Worm (Caenorhabditis elegans) whole organism, mixed stage, embryonic: ENCODE data around the gene D1086.3.
"Not testable (repeated sequence)": the region's sequence is repeated elsewhere in the genome, so short reads cannot be mapped to it uniquely, and the experiment has no call there.

Experiments
- M03D4.4 ChIP-seq: sonication (generic microtip); optimal IDR thresholded peaks from 2 replicates; lab custom pipeline; 2017; ENCODE audit warnings: mild to moderate bottlenecking, missing genetic modification characterization, missing compliant biosample characterization
- bed-3 ChIP-seq: fragments of 200-800 bp; sonication (Bioruptor generic); optimal IDR thresholded peaks from 3 replicates; lab custom pipeline; 2018; ENCODE audit warnings: mild to moderate bottlenecking, missing genetic modification characterization, moderate library complexity, missing compliant biosample characterization
- ceh-39 ChIP-seq: fragments of 150-350 bp; optimal IDR thresholded peaks from 2 replicates; lab custom pipeline; 2014; ENCODE audit warnings: missing biosample characterization, missing genetic modification characterization
- ceh-83 ChIP-seq: fragments of 200-800 bp; sonication (Bioruptor generic); optimal IDR thresholded peaks from 2 replicates; lab custom pipeline; 2018; ENCODE audit warnings: mild to moderate bottlenecking, missing genetic modification characterization, missing compliant biosample characterization
- ces-1 ChIP-seq: fragments of 150-350 bp; optimal IDR thresholded peaks from 2 replicates; lab custom pipeline; 2014; ENCODE audit warnings: missing biosample characterization, missing genetic modification reagents, missing genetic modification characterization
- cnd-1 ChIP-seq: fragments of 200-800 bp; sonication (Bioruptor generic); optimal IDR thresholded peaks from 2 replicates; lab custom pipeline; 2018; ENCODE audit warnings: mild to moderate bottlenecking, missing genetic modification characterization, missing compliant biosample characterization
- drap-1 ChIP-seq: fragments of 200-800 bp; sonication (Bioruptor generic); optimal IDR thresholded peaks from 3 replicates; lab custom pipeline; 2018; ENCODE audit warnings: mild to moderate bottlenecking, missing genetic modification characterization, missing compliant biosample characterization
- flh-1 ChIP-seq: fragments of 200-800 bp; sonication (Bioruptor generic); optimal IDR thresholded peaks from 2 replicates; lab custom pipeline; 2018; ENCODE audit warnings: mild to moderate bottlenecking, missing genetic modification characterization, moderate library complexity, missing compliant biosample characterization
- hlh-1 ChIP-seq: fragments of 150-350 bp; optimal IDR thresholded peaks from 2 replicates; lab custom pipeline; 2014; ENCODE audit warnings: missing biosample characterization, missing genetic modification reagents, missing genetic modification characterization
- lin-13 ChIP-seq: fragments of 150-350 bp; optimal IDR thresholded peaks from 2 replicates; lab custom pipeline; 2014; ENCODE audit warnings: missing biosample characterization, missing genetic modification characterization
- lsy-2 ChIP-seq: fragments of 150-350 bp; optimal IDR thresholded peaks from 2 replicates; lab custom pipeline; 2014; ENCODE audit warnings: missing biosample characterization, missing genetic modification characterization
- mab-5 ChIP-seq: fragments of 150-350 bp; optimal IDR thresholded peaks from 2 replicates; lab custom pipeline; 2014; ENCODE audit warnings: missing biosample characterization, missing genetic modification characterization
- mep-1 ChIP-seq: fragments of 150-350 bp; optimal IDR thresholded peaks from 2 replicates; lab custom pipeline; 2017; ENCODE audit warnings: missing biosample characterization, missing genetic modification reagents, missing genetic modification characterization, inconsistent platforms
- mls-2 ChIP-seq: sonication (generic microtip); optimal IDR thresholded peaks from 2 replicates; lab custom pipeline; 2016; ENCODE audit warnings: mild to moderate bottlenecking, missing genetic modification characterization, moderate library complexity, missing compliant biosample characterization
- nhr-12 ChIP-seq: fragments of 150-350 bp; optimal IDR thresholded peaks from 2 replicates; lab custom pipeline; 2014; ENCODE audit warnings: missing biosample characterization, missing genetic modification characterization
- nhr-2 ChIP-seq: fragments of 150-350 bp; optimal IDR thresholded peaks from 2 replicates; lab custom pipeline; 2014; ENCODE audit warnings: missing biosample characterization, missing genetic modification characterization
- nhr-237 ChIP-seq: fragments of 150-350 bp; optimal IDR thresholded peaks from 2 replicates; lab custom pipeline; 2014; ENCODE audit warnings: missing biosample characterization, missing genetic modification characterization
- nhr-28 ChIP-seq: fragments of 150-350 bp; optimal IDR thresholded peaks from 2 replicates; lab custom pipeline; 2014; ENCODE audit warnings: missing biosample characterization, missing genetic modification characterization
- nhr-76 ChIP-seq: sonication (generic microtip); optimal IDR thresholded peaks from 2 replicates; lab custom pipeline; 2017; ENCODE audit warnings: missing biosample characterization, missing genetic modification characterization
- pha-4 ChIP-seq: fragments of 150-350 bp; optimal IDR thresholded peaks from 2 replicates; lab custom pipeline; 2018; ENCODE audit warnings: missing biosample characterization, missing genetic modification reagents, missing genetic modification characterization
- snpc-4 ChIP-seq: fragments of 150-350 bp; optimal IDR thresholded peaks from 2 replicates; lab custom pipeline; 2014; ENCODE audit warnings: missing biosample characterization, missing genetic modification characterization
- sptf-1 ChIP-seq: sonication (generic microtip); optimal IDR thresholded peaks from 2 replicates; lab custom pipeline; 2017; ENCODE audit warnings: mild to moderate bottlenecking, missing genetic modification characterization, moderate library complexity, missing compliant biosample characterization
- tbx-8 ChIP-seq: fragments of 200-800 bp; sonication (Bioruptor generic); optimal IDR thresholded peaks from 2 replicates; lab custom pipeline; 2018; ENCODE audit warnings: mild to moderate bottlenecking, missing genetic modification characterization, moderate library complexity, missing compliant biosample characterization
- unc-120 ChIP-seq: sonication (generic microtip); optimal IDR thresholded peaks from 2 replicates; lab custom pipeline; 2017; ENCODE audit warnings: missing genetic modification characterization, missing compliant biosample characterization; ENCODE audit not compliant: poor library complexity, severe bottlenecking
- unc-39 ChIP-seq: fragments of 150-350 bp; optimal IDR thresholded peaks from 2 replicates; lab custom pipeline; 2014; ENCODE audit warnings: missing biosample characterization, missing genetic modification characterization
- unc-62 ChIP-seq: fragments of 150-350 bp; optimal IDR thresholded peaks from 2 replicates; lab custom pipeline; 2014; ENCODE audit warnings: missing biosample characterization, missing genetic modification reagents, missing genetic modification characterization
- zip-8 ChIP-seq: fragments of 150-350 bp; optimal IDR thresholded peaks from 2 replicates; lab custom pipeline; 2014; ENCODE audit warnings: missing biosample characterization, missing genetic modification characterization
- ztf-11 ChIP-seq: fragments of 150-350 bp; optimal IDR thresholded peaks from 2 replicates; lab custom pipeline; 2014; ENCODE audit warnings: missing biosample characterization, missing genetic modification characterization

Gene D1086.3

ce11 chrV:14092403-14092802 lies at the start of gene D1086.3:
TSS of gene D1086.3 (plus strand) at chrV:14092792.
- no peak for TF ChIP-seq sptf-1 (tag; lab: Kevin White, UChicago)
- no peak for TF ChIP-seq zip-8 (tag; lab: Kevin White, UChicago)
- no peak for TF ChIP-seq bed-3 (GFP tag; lab: Kevin White, UChicago)
- no peak for TF ChIP-seq ces-1 (GFP tag; lab: Kevin White, UChicago)
- TF ChIP-seq cnd-1 (tag; lab: Kevin White, UChicago) = no peak
- no peak for TF ChIP-seq nhr-12 (tag; lab: Kevin White, UChicago)
- TF ChIP-seq pha-4 (tag; lab: Kevin White, UChicago) = no peak
- TF ChIP-seq ceh-83 (GFP tag; lab: Kevin White, UChicago) = no peak
- TF ChIP-seq mab-5 (tag; lab: Kevin White, UChicago) = no peak
- no peak for TF ChIP-seq unc-120 (tag; lab: Kevin White, UChicago)

ce11 chrV:14049274-14049673 lies 43.3 kb upstream of the D1086.3 start, which contains the start of gene F58D12.1:
TSS of gene F58D12.1 (plus strand) at chrV:14049574.
- not testable (repeated sequence) for TF ChIP-seq unc-62; nhr-2; mep-1 (tag; lab: Kevin White, UChicago)

DNA sequence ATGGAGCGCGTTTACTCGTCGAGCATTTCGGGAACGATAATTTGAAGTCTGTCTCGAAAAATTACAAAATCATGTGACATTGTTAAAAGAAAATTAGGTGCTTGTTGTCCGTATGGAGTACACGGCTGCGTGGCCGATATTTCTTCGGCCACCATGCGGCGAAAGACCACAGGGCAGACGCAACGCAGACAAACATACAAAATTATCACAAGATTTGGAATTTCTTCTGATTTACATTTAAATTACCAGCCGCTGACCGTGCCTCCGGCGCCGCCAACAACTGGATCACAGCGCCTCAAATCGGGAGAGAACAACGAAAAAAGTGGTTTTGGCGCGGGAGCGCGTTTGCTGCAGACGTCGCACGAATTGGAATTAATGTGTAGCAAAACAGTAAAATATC lies 37.5 kb upstream of the D1086.3 start:
- TF ChIP-seq lsy-2 (tag; lab: Kevin White, UChicago) (peak; percentile 26), sptf-1 (tag; lab: Kevin White, UChicago) (peak; percentile 49), lin-13 (peak; percentile 34), nhr-237 (tag; lab: Kevin White, UChicago) (peak; percentile 38), ces-1 (GFP tag; lab: Kevin White, UChicago) (peak; percentile 65), cnd-1 (tag; lab: Kevin White, UChicago) (peak; percentile 25), unc-120 (tag; lab: Kevin White, UChicago) (peak; percentile 11), pha-4 (tag; lab: Kevin White, UChicago) (peak; percentile 51)

DNA sequence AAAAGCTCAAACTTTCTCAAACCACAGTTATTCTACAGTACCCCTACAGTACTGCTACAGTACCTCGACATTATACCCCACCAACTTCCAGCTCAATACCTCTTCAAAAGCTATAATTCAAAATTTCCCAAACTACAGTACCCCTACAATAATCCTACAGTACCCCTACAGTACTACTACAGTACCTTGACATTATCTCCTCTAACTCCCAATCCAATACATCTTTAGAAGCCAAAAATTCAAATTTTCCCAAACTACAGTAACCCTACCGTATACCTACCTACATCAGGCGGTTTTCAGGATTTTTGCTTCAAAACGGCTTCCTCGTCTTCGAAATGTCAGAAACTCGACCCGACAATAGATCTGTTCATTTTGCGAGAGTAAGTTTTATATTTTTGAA lies 35.1 kb upstream of the D1086.3 start, which contains the start of gene F58D12.3:
F58D12.3 (plus strand) TSS at position 301 of the 400 bp plus-strand sequence.
- TF ChIP-seq unc-120 (tag; lab: Kevin White, UChicago) (no peak), hlh-1 (no peak), snpc-4 (tag; lab: Kevin White, UChicago) (no peak), bed-3 (GFP tag; lab: Kevin White, UChicago) (no peak), nhr-28 (tag; lab: Kevin White, UChicago) (no peak)

ce11 chrV:14063980-14064379 lies 28.6 kb upstream of the D1086.3 start:
- TF ChIP-seq M03D4.4 (tag; lab: Kevin White, UChicago) = no peak
- no peak for TF ChIP-seq sptf-1 (tag; lab: Kevin White, UChicago)
- TF ChIP-seq nhr-237 (tag; lab: Kevin White, UChicago) = no peak
- TF ChIP-seq lin-13 = no peak
- TF ChIP-seq mab-5 (tag; lab: Kevin White, UChicago) = no peak
- no peak for TF ChIP-seq nhr-28 (tag; lab: Kevin White, UChicago)
- no peak for TF ChIP-seq ceh-39 (tag; lab: Kevin White, UChicago)
- TF ChIP-seq hlh-1 = no peak
- TF ChIP-seq pha-4 (tag; lab: Kevin White, UChicago) = no peak
- TF ChIP-seq drap-1 (GFP tag; lab: Kevin White, UChicago) = no peak
- no peak for TF ChIP-seq zip-8 (tag; lab: Kevin White, UChicago)
- TF ChIP-seq tbx-8 (GFP tag; lab: Kevin White, UChicago) = no peak

- TF ChIP-seq nhr-28 (tag; lab: Kevin White, UChicago) (no peak), unc-39 (tag; lab: Kevin White, UChicago) (no peak), mls-2 (tag; lab: Kevin White, UChicago) (no peak), nhr-76 (tag; lab: Kevin White, UChicago) (no peak), zip-8 (tag; lab: Kevin White, UChicago) (no peak), ces-1 (GFP tag; lab: Kevin White, UChicago) (no peak), sptf-1 (tag; lab: Kevin White, UChicago) (no peak), ceh-83 (GFP tag; lab: Kevin White, UChicago) (no peak), ztf-11 (no peak), flh-1 (GFP tag; lab: Kevin White, UChicago) (no peak), snpc-4 (tag; lab: Kevin White, UChicago) (no peak)
Measured at ce11 chrV:14064422-14064821, 28.2 kb upstream of the D1086.3 start, which contains the start of gene D1086.21. TSS of gene D1086.21 (plus strand) at chrV:14064722.
